Fruit fly (Drosophila melanogaster): ENCODE results near the gene caup.

Gene caup

DNA sequence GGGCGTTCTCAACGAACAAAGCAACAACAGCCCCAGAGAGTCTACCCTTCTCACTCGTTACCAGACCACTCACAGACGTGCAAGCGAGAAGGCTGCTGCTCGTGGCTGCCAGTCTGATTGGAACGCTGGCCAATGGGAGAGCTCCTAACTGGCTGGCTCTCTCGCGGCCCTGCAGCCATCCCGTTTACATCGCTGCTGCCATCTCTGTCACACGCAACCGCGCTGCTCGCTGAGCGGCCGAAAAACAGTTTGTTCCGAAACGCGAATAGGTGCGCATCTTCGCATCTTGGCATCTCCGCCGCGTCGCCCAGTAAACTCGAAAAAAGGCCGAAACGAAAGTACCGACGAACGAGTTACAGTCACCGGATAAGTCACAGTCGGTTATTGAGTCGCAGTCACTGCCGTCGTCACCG lies at the start of gene caup:
caup (plus strand) TSS at position 245 of the 413 bp plus-strand sequence.
- TF ChIP-seq CG16779 (tag; optimal IDR thresholded peaks at IDR 0.05) (no peak), CG3919 (GFP tag; optimal IDR thresholded peaks at IDR 0.05) (no peak), Met (GFP tag; optimal IDR thresholded peaks at IDR 0.05) (no peak), Gug (GFP tag; IDR thresholded peaks at IDR 0.05) (no peak), esn (GFP tag; optimal IDR thresholded peaks at IDR 0.05) (peak; percentile 14), CG6792 (GFP tag; optimal IDR thresholded peaks at IDR 0.05) (no peak), vri (GFP tag; optimal IDR thresholded peaks at IDR 0.05) (no peak), fd85E (GFP tag; optimal IDR thresholded peaks at IDR 0.05) (no peak), Hr38 (GFP tag; optimal IDR thresholded peaks at IDR 0.05) (no peak), CG3032 (tag; optimal IDR thresholded peaks at IDR 0.05) (no peak), CG9139 (GFP tag; optimal IDR thresholded peaks at IDR 0.05) (no peak), Sox14 (GFP tag; optimal IDR thresholded peaks at IDR 0.05) (peak; percentile 48), CG6276 (GFP tag; optimal IDR thresholded peaks at IDR 0.05) (no peak), cyc (GFP tag; optimal IDR thresholded peaks at IDR 0.05) (no peak), acj6 (GFP tag; optimal IDR thresholded peaks at IDR 0.05) (no peak), Smox (GFP tag; optimal IDR thresholded peaks at IDR 0.05) (no peak), CG34406 (GFP tag; optimal IDR thresholded peaks at IDR 0.05) (no peak), spab (GFP tag; optimal IDR thresholded peaks at IDR 0.05) (no peak), CG11902 (GFP tag; optimal IDR thresholded peaks at IDR 0.05) (no peak), pdm3 (GFP tag; optimal IDR thresholded peaks at IDR 0.05) (no peak), lz (GFP tag; optimal IDR thresholded peaks at IDR 0.05) (no peak), eg (GFP tag; IDR thresholded peaks at IDR 0.05) (0 out of 3 replicates have a peak, but pooled peaks have one; percentile 52), Eip75B (GFP tag; optimal IDR thresholded peaks at IDR 0.05) (no peak), svp (GFP tag) (no peak), CG11294 (GFP tag; IDR thresholded peaks at IDR 0.05) (no peak), OdsH (GFP tag; optimal IDR thresholded peaks at IDR 0.05) (no peak), CG7368 (GFP tag; optimal IDR thresholded peaks at IDR 0.05) (no peak), Sox15 (GFP tag; optimal IDR thresholded peaks at IDR 0.05) (no peak), CG6854 (GFP tag; optimal IDR thresholded peaks at IDR 0.05) (no peak), CG10631 (GFP tag; optimal IDR thresholded peaks at IDR 0.05) (no peak), CG4318 (GFP tag; optimal IDR thresholded peaks at IDR 0.05) (no peak), dac (GFP tag; optimal IDR thresholded peaks at IDR 0.05) (no peak), Eip78C (GFP tag) (no peak), fkh (GFP tag; optimal IDR thresholded peaks at IDR 0.05) (peak; percentile 48), CG1621 (tag; optimal IDR thresholded peaks at IDR 0.05) (peak; percentile 47), CG15336 (GFP tag; IDR thresholded peaks at IDR 0.05) (no peak), Blimp-1 (GFP tag; optimal IDR thresholded peaks at IDR 0.05) (no peak), CG8119 (GFP tag; IDR thresholded peaks at IDR 0.05) (0 out of 3 replicates have a peak, but pooled peaks have one; percentile 45), net (GFP tag; optimal IDR thresholded peaks at IDR 0.05) (no peak), CG10669 (GFP tag; optimal IDR thresholded peaks at IDR 0.05) (no peak), CG8632 (GFP tag; optimal IDR thresholded peaks at IDR 0.05) (no peak), ss (GFP tag; optimal IDR thresholded peaks at IDR 0.05) (peak in 1 of 2 experiments; percentile 21), dsx (GFP tag; optimal IDR thresholded peaks at IDR 0.05; ENCODE audit: poor library complexity, severe bottlenecking) (no peak), Eip93F (GFP tag; optimal IDR thresholded peaks at IDR 0.05) (no peak)

DNA sequence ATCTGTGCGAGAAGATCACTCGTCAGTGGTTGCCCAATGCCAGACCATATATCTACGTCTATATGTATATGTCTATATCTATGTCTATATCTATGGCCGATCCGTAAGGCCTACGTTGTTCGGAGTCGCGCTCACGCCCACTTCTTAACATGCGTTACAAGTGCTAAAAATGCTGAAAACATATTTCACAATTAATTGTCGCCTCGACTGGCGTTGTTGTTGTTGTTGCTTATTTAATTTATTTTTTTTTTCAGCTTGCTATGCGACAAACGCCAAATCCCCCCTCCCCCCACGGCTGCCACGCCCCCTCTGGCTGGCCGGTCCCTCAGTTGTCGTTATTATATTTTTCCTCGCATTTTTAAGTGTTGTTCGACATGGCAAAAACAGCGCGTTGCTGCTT lies 45.1 kb upstream of the caup start:
- TF ChIP-seq topi (GFP tag; optimal IDR thresholded peaks at IDR 0.05), result no peak
- TF ChIP-seq CG11902 (GFP tag; optimal IDR thresholded peaks at IDR 0.05), result no peak
- no peak for TF ChIP-seq CG15336 (GFP tag; IDR thresholded peaks at IDR 0.05)
- TF ChIP-seq CG16779 (tag; optimal IDR thresholded peaks at IDR 0.05), result no peak
- TF ChIP-seq fkh (GFP tag; optimal IDR thresholded peaks at IDR 0.05), result no peak
- TF ChIP-seq CG9139 (GFP tag; optimal IDR thresholded peaks at IDR 0.05), result no peak
- no peak for TF ChIP-seq CG10669 (GFP tag; optimal IDR thresholded peaks at IDR 0.05)
- no peak for TF ChIP-seq CG34406 (GFP tag; optimal IDR thresholded peaks at IDR 0.05)
- TF ChIP-seq Blimp-1 (GFP tag; optimal IDR thresholded peaks at IDR 0.05), result no peak
